Worm (Caenorhabditis elegans) whole organism, midembryonic: ENCODE results near the gene C48A7.16.

ENCODE experiments used
- ref-1 ChIP-seq: fragments of 200-800 bp; sonication (Bioruptor generic); conservative IDR thresholded peaks from 2 replicates; pipeline ENCODE4 v1.3.6; 2022; ENCODE audit warnings: missing genetic modification reagents, missing genetic modification characterization, missing compliant biosample characterization
- ztf-29 ChIP-seq: fragments of 200-800 bp; sonication (Bioruptor generic); IDR thresholded peaks from 2 replicates; pipeline ENCODE4 v1.3.6; 2022; ENCODE audit warnings: missing genetic modification reagents, missing genetic modification characterization, missing compliant biosample characterization

ce11 chrIV:7418818-7419217 is 13.5 kb downstream of the C48A7.16 start, which contains the start of gene B0496.6:
- TF ChIP-seq ref-1 = no peak
- no peak for TF ChIP-seq ztf-29 (GFP tag; lab: Robert Waterston, UW)
